Worm (Caenorhabditis elegans) whole organism, L2 larva: ENCODE measurements around the gene C08B6.6.

Experiments
- C34F6.9 ChIP-seq: fragments of 150-350 bp; optimal IDR thresholded peaks from 2 replicates; lab custom pipeline; 2014; ENCODE audit warnings: missing biosample characterization, missing genetic modification characterization
- ceh-82 ChIP-seq: fragments of 150-350 bp; optimal IDR thresholded peaks from 2 replicates; lab custom pipeline; 2014; ENCODE audit warnings: missing biosample characterization, missing genetic modification characterization
- crh-2 ChIP-seq: sonication (generic microtip); optimal IDR thresholded peaks from 2 replicates; lab custom pipeline; 2017; ENCODE audit warnings: missing biosample characterization, missing genetic modification characterization
- dmd-4 ChIP-seq: sonication (generic microtip); optimal IDR thresholded peaks from 2 replicates; lab custom pipeline; 2017; ENCODE audit warnings: missing biosample characterization, missing genetic modification characterization
- egl-27 ChIP-seq: sonication (generic microtip); optimal IDR thresholded peaks from 3 replicates; lab custom pipeline; 2017; ENCODE audit warnings: missing biosample characterization, missing genetic modification reagents, missing genetic modification characterization
- elt-1 ChIP-seq: fragments of 150-350 bp; optimal IDR thresholded peaks from 2 replicates; lab custom pipeline; 2014; ENCODE audit warnings: missing biosample characterization, missing genetic modification characterization
- fos-1 ChIP-seq: fragments of 150-350 bp; optimal IDR thresholded peaks from 2 replicates; lab custom pipeline; 2014; ENCODE audit warnings: missing biosample characterization, missing genetic modification characterization
- lin-11 ChIP-seq: fragments of 150-350 bp; sonication (generic microtip); optimal IDR thresholded peaks from 2 replicates; lab custom pipeline; 2014; ENCODE audit warnings: missing biosample characterization, missing genetic modification characterization, inconsistent platforms, mixed read lengths
- lsy-2 ChIP-seq, 2 experiments: fragments of 150-350 bp in 1 of 2; sonication (generic microtip) in 1 of 2; optimal IDR thresholded peaks; 2 replicates each; lab custom pipeline; 2014 to 2017; ENCODE audit warnings: missing biosample characterization in 2 of 2, missing genetic modification characterization in 2 of 2
- mbf-1 ChIP-seq: sonication (generic microtip); optimal IDR thresholded peaks from 2 replicates; lab custom pipeline; 2017; ENCODE audit warnings: missing biosample characterization, missing genetic modification characterization
- mdl-1 ChIP-seq, 2 experiments: fragments of 150-350 bp in 1 of 2; sonication (generic microtip) in 1 of 2; optimal IDR thresholded peaks; 2 replicates each; lab custom pipeline; 2017; ENCODE audit warnings: missing biosample characterization in 2 of 2, missing genetic modification characterization in 2 of 2
- nhr-12 ChIP-seq: fragments of 150-350 bp; optimal IDR thresholded peaks from 2 replicates; lab custom pipeline; 2014; ENCODE audit warnings: missing biosample characterization, missing genetic modification characterization
- nhr-237 ChIP-seq: fragments of 150-350 bp; optimal IDR thresholded peaks from 2 replicates; lab custom pipeline; 2014; ENCODE audit warnings: missing biosample characterization, missing genetic modification characterization
- nhr-6 ChIP-seq: fragments of 150-350 bp; optimal IDR thresholded peaks from 2 replicates; lab custom pipeline; 2014; ENCODE audit warnings: missing biosample characterization, missing genetic modification characterization
- sem-4 ChIP-seq: fragments of 150-350 bp; optimal IDR thresholded peaks from 2 replicates; lab custom pipeline; 2014; ENCODE audit warnings: missing biosample characterization, missing genetic modification reagents, missing genetic modification characterization
- skn-1 ChIP-seq: sonication (generic microtip); optimal IDR thresholded peaks from 2 replicates; lab custom pipeline; 2017; ENCODE audit warnings: missing biosample characterization, missing genetic modification characterization
- sma-9 ChIP-seq, 2 experiments: fragments of 150-350 bp in 1 of 2; sonication (generic microtip) in 1 of 2; optimal IDR thresholded peaks; 2 replicates each; lab custom pipeline; 2014 to 2016; ENCODE audit warnings: missing genetic modification characterization in 2 of 2, mild to moderate bottlenecking in 1 of 2, missing biosample characterization in 1 of 2, missing compliant biosample characterization in 1 of 2, missing genetic modification reagents in 1 of 2, moderate library complexity in 1 of 2
- snpc-4 ChIP-seq: fragments of 150-350 bp; optimal IDR thresholded peaks from 2 replicates; lab custom pipeline; 2014; ENCODE audit warnings: missing biosample characterization, missing genetic modification characterization
- unc-55 ChIP-seq: fragments of 150-350 bp; sonication (generic microtip); optimal IDR thresholded peaks from 3 replicates; lab custom pipeline; 2014; ENCODE audit warnings: missing biosample characterization, missing genetic modification reagents, missing genetic modification characterization
- ztf-1 ChIP-seq: fragments of 200-800 bp; sonication (Bioruptor generic); conservative IDR thresholded peaks from 2 replicates; pipeline ENCODE4 v1.3.6; 2022; ENCODE audit warnings: missing genetic modification characterization, missing compliant biosample characterization
- ztf-11 ChIP-seq: sonication (generic microtip); optimal IDR thresholded peaks from 2 replicates; lab custom pipeline; 2017; ENCODE audit warnings: missing biosample characterization, missing genetic modification characterization
- ztf-4 ChIP-seq: fragments of 150-350 bp; optimal IDR thresholded peaks from 2 replicates; lab custom pipeline; 2014; ENCODE audit warnings: missing biosample characterization, missing genetic modification characterization

Gene C08B6.6

ce11 chrV:10159972-10160371 lies 36.5 kb downstream of the C08B6.6 start:
- TF ChIP-seq ztf-4 (tag; lab: Kevin White, UChicago) (no peak), sma-9 (GFP tag; optimal IDR thresholded peaks at IDR 0.05; lab: Kevin White, UChicago) (peak; percentile 36), sma-9 (tag; optimal IDR thresholded peaks at IDR 0.05; lab: Kevin White, UChicago) (no peak), fos-1 (tag; lab: Kevin White, UChicago) (peak; percentile 65)

DNA sequence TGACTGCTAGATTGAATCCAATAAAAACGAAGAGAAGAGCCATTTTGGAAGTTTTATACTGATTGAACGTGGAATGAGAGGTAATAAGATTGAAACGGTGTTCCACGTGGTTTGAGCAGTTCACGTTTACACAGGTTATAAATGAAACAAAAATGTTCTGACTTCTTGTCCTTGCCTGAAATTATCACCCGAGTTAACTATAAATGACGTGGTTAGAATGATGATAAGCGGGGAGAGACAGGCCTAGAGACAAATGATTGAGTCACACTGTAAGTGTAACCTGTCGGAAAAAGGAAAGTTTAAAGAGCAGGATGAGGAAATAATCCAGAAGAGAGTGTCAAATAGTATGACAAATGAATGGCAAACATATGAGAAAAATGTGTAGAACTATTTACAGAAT lies 37.5 kb downstream of the C08B6.6 start, which contains the start of gene C51E3.10:
C51E3.10 (minus strand) TSS at position 181 of the 400 bp plus-strand sequence.
- TF ChIP-seq mdl-1 (tag; optimal IDR thresholded peaks at IDR 0.05; lab: Kevin White, UChicago) (peak in 1 of 2 experiments; percentile 14), skn-1 (peak; percentile 36), crh-2 (peak; percentile 67), sem-4 (no peak), fos-1 (tag; lab: Kevin White, UChicago) (peak; percentile 94), elt-1 (tag; lab: Kevin White, UChicago) (no peak), sma-9 (GFP tag; optimal IDR thresholded peaks at IDR 0.05; lab: Kevin White, UChicago) (peak; percentile 69), sma-9 (tag; optimal IDR thresholded peaks at IDR 0.05; lab: Kevin White, UChicago) (no peak)

DNA sequence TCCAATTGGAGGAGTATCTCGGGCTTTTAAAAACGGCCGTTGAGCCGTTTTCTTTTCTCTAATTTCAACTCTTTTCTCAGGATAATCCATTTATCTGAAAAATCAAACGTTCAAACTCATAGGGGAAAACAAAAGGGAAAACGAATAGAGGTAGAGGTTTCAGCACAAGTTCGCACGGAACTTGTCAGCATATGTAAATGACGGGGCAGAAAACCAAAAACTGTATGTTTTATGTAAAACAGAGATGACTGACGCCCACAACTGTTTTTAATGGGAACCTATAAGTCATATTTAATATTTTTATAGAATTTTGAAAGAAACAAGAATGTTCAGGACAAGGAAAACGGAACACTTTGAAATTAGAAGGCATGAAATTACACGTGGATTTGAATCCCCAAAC lies 42.9 kb downstream of the C08B6.6 start, which contains the start of gene C51E3.6:
C51E3.6 (minus strand) TSS at position 101 of the 400 bp plus-strand sequence.
- TF ChIP-seq ceh-82 (tag; lab: Kevin White, UChicago) (no peak), ztf-11 (tag; lab: Kevin White, UChicago) (no peak), nhr-12 (tag; lab: Kevin White, UChicago) (no peak), mbf-1 (tag; lab: Kevin White, UChicago) (no peak), ztf-1 (GFP tag; lab: Robert Waterston, UW) (no peak), lin-11 (tag; lab: Kevin White, UChicago) (no peak), dmd-4 (tag; lab: Kevin White, UChicago) (no peak), egl-27 (tag; lab: Kevin White, UChicago) (no peak)

DNA sequence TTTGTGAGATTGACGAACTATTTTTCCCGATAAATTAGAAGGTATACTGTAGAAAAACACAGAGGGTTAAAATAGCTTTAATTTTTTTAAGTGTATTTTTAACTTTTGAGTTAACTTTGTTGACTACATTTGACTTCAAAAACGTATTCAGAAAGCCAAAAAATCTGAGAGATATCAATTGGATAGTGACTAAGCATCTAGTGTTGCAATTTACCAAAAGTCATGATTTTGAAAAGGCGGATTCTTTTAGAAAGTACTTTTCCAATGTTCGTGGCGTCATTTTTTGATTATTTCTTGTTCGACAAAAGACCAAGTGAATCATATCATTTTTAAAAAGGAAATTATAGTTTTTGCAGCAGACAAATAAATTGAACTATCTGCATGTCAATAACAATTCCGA lies 45.4 kb downstream of the C08B6.6 start:
- no peak for TF ChIP-seq snpc-4 (tag; lab: Kevin White, UChicago)
- TF ChIP-seq ztf-4 (tag; lab: Kevin White, UChicago) = peak; percentile 13
- TF ChIP-seq unc-55 (GFP tag; lab: Kevin White, UChicago) = peak; percentile 51
- no peak for TF ChIP-seq nhr-6 (tag; lab: Kevin White, UChicago)
- TF ChIP-seq mdl-1 (tag; optimal IDR thresholded peaks at IDR 0.05; lab: Kevin White, UChicago) = no peak
- peak in 1 of 2 experiments; percentile 40 for TF ChIP-seq lsy-2 (tag; optimal IDR thresholded peaks at IDR 0.05; lab: Kevin White, UChicago)
- TF ChIP-seq crh-2 = peak; percentile 40
- TF ChIP-seq nhr-237 (tag; lab: Kevin White, UChicago) = peak; percentile 8
- TF ChIP-seq, all 48 proteins: peak for 5

- TF ChIP-seq C34F6.9 = no peak
Observed at ce11 chrV:10173653-10174052, 50.2 kb downstream of the C08B6.6 start, which contains the start of gene egl-3. TSS of gene egl-3 (minus strand) at chrV:10173753.
